Worm (Caenorhabditis elegans) whole organism, late embryonic: ENCODE data around the gene fcmt-1.

Source experiments
- C08G9.2 ChIP-seq: sonication (generic microtip); optimal IDR thresholded peaks from 2 replicates; lab custom pipeline; 2016; ENCODE audit warnings: mild to moderate bottlenecking, missing genetic modification characterization, moderate library complexity, missing compliant biosample characterization
- K02D7.2 ChIP-seq: sonication (generic microtip); optimal IDR thresholded peaks from 2 replicates; lab custom pipeline; 2017; ENCODE audit warnings: mild to moderate bottlenecking, missing genetic modification characterization, missing compliant biosample characterization
- K09A11.1 ChIP-seq: sonication (generic microtip); optimal IDR thresholded peaks from 2 replicates; lab custom pipeline; 2017; ENCODE audit warnings: antibody characterized with exemption, mild to moderate bottlenecking, missing genetic modification characterization, missing compliant biosample characterization; ENCODE audit not compliant: insufficient read depth
- ceh-18 ChIP-seq: sonication (generic microtip); optimal IDR thresholded peaks from 2 replicates; lab custom pipeline; 2016; ENCODE audit warnings: missing genetic modification characterization, missing compliant biosample characterization
- ceh-19 ChIP-seq: fragments of 200-800 bp; sonication (Bioruptor generic); optimal IDR thresholded peaks from 2 replicates; lab custom pipeline; 2018; ENCODE audit warnings: mild to moderate bottlenecking, missing genetic modification characterization, missing compliant biosample characterization
- ceh-2 ChIP-seq: sonication (generic microtip); optimal IDR thresholded peaks from 2 replicates; lab custom pipeline; 2016; ENCODE audit warnings: missing genotype, missing genetic modification characterization, missing compliant biosample characterization
- ceh-24 ChIP-seq: sonication (generic microtip); optimal IDR thresholded peaks from 2 replicates; lab custom pipeline; 2016; ENCODE audit warnings: mild to moderate bottlenecking, missing genetic modification characterization, missing compliant biosample characterization
- ceh-30 ChIP-seq: fragments of 150-350 bp; optimal IDR thresholded peaks from 2 replicates; lab custom pipeline; 2014; ENCODE audit warnings: missing biosample characterization, missing genetic modification characterization
- ceh-31 ChIP-seq: sonication (generic microtip); optimal IDR thresholded peaks from 2 replicates; lab custom pipeline; 2016; ENCODE audit warnings: missing genetic modification characterization, missing compliant biosample characterization
- ceh-45 ChIP-seq: fragments of 200-800 bp; sonication (Bioruptor generic); IDR thresholded peaks from 2 replicates; pipeline ENCODE4 v1.3.6; 2022; ENCODE audit warnings: missing genetic modification reagents, missing genetic modification characterization, missing compliant biosample characterization
- dmd-4 ChIP-seq: sonication (generic microtip); optimal IDR thresholded peaks from 2 replicates; lab custom pipeline; 2016; ENCODE audit warnings: borderline replicate concordance, missing genetic modification characterization, missing compliant biosample characterization
- elt-2 ChIP-seq: sonication (generic microtip); optimal IDR thresholded peaks from 2 replicates; lab custom pipeline; 2016; ENCODE audit warnings: missing genetic modification reagents, missing genetic modification characterization, missing compliant biosample characterization
- ets-4 ChIP-seq: sonication (generic microtip); optimal IDR thresholded peaks from 2 replicates; lab custom pipeline; 2016; ENCODE audit warnings: missing genetic modification characterization, missing compliant biosample characterization
- eyg-1 ChIP-seq: sonication (generic microtip); optimal IDR thresholded peaks from 2 replicates; lab custom pipeline; 2016; ENCODE audit warnings: missing genotype, missing genetic modification characterization, missing compliant biosample characterization
- fkh-6 ChIP-seq: sonication (generic microtip); optimal IDR thresholded peaks from 2 replicates; lab custom pipeline; 2016; ENCODE audit warnings: missing genetic modification characterization, missing compliant biosample characterization
- hlh-6 ChIP-seq: sonication (generic microtip); optimal IDR thresholded peaks from 2 replicates; lab custom pipeline; 2016; ENCODE audit warnings: missing genotype, missing genetic modification characterization, missing compliant biosample characterization
- hlh-8 ChIP-seq: sonication (generic microtip); optimal IDR thresholded peaks from 2 replicates; lab custom pipeline; 2016; ENCODE audit warnings: missing genotype, missing genetic modification characterization, missing compliant biosample characterization
- lin-11 ChIP-seq: fragments of 200-800 bp; sonication (Bioruptor generic); optimal IDR thresholded peaks from 2 replicates; lab custom pipeline; 2018; ENCODE audit warnings: mild to moderate bottlenecking, missing genetic modification characterization, missing compliant biosample characterization
- nfya-1 ChIP-seq: sonication (generic microtip); optimal IDR thresholded peaks from 2 replicates; lab custom pipeline; 2017; ENCODE audit warnings: missing genetic modification characterization, mild to moderate bottlenecking, missing compliant biosample characterization, antibody characterized with exemption, moderate library complexity
- nhr-232 ChIP-seq: sonication (generic microtip); optimal IDR thresholded peaks from 2 replicates; lab custom pipeline; 2016; ENCODE audit warnings: missing genetic modification characterization, missing compliant biosample characterization
- pat-9 ChIP-seq: fragments of 200-800 bp; sonication (Bioruptor generic); optimal IDR thresholded peaks from 2 replicates; lab custom pipeline; 2018; ENCODE audit warnings: mild to moderate bottlenecking, missing genetic modification characterization, moderate library complexity, missing compliant biosample characterization
- pax-1 ChIP-seq: fragments of 150-350 bp; optimal IDR thresholded peaks from 2 replicates; lab custom pipeline; 2014; ENCODE audit warnings: missing biosample characterization, missing genetic modification characterization
- pha-4 ChIP-seq: fragments of 150-350 bp; optimal IDR thresholded peaks from 2 replicates; lab custom pipeline; 2018; ENCODE audit warnings: missing biosample characterization, missing genetic modification reagents, missing genetic modification characterization
- pqm-1 ChIP-seq: sonication (generic microtip); optimal IDR thresholded peaks from 2 replicates; lab custom pipeline; 2016; ENCODE audit warnings: missing genetic modification characterization, missing compliant biosample characterization
- pros-1 ChIP-seq: fragments of 150-350 bp; optimal IDR thresholded peaks from 2 replicates; lab custom pipeline; 2014; ENCODE audit warnings: missing biosample characterization, missing genetic modification reagents, missing genetic modification characterization
- ref-2 ChIP-seq: sonication (generic microtip); optimal IDR thresholded peaks from 2 replicates; lab custom pipeline; 2016; ENCODE audit warnings: missing genetic modification characterization, missing compliant biosample characterization
- rnt-1 ChIP-seq: sonication (generic microtip); optimal IDR thresholded peaks from 2 replicates; lab custom pipeline; 2016; ENCODE audit warnings: missing genetic modification characterization, missing compliant biosample characterization
- sox-2 ChIP-seq: fragments of 200-800 bp; sonication (Bioruptor generic); IDR thresholded peaks from 2 replicates; pipeline ENCODE4 v1.3.6; 2022; ENCODE audit warnings: missing genetic modification reagents, missing genetic modification characterization, missing compliant biosample characterization
- sox-4 ChIP-seq: sonication (generic microtip); optimal IDR thresholded peaks from 2 replicates; lab custom pipeline; 2017; ENCODE audit warnings: mild to moderate bottlenecking, missing genetic modification characterization, inconsistent platforms, missing compliant biosample characterization
- syd-9 ChIP-seq: sonication (generic microtip); optimal IDR thresholded peaks from 2 replicates; lab custom pipeline; 2016; ENCODE audit warnings: mild to moderate bottlenecking, missing genetic modification characterization, moderate library complexity, missing compliant biosample characterization
- ttx-3 ChIP-seq: sonication (generic microtip); optimal IDR thresholded peaks from 2 replicates; lab custom pipeline; 2016; ENCODE audit warnings: missing genetic modification reagents, missing genetic modification characterization, missing compliant biosample characterization
- unc-3 ChIP-seq, 2 experiments: fragments of 200-800 bp in 1 of 2; sonication (Bioruptor generic) in 1 of 2; sonication (generic microtip) in 1 of 2; conservative IDR thresholded peaks in 1 of 2; optimal IDR thresholded peaks in 1 of 2; 2 replicates each; pipeline versions ENCODE4 v1.3.6 to Lab custom; 2016 to 2022; ENCODE audit warnings: missing compliant biosample characterization in 2 of 2, missing genetic modification characterization in 2 of 2, missing genetic modification reagents in 1 of 2
- unc-55 ChIP-seq: sonication (generic microtip); optimal IDR thresholded peaks from 2 replicates; lab custom pipeline; 2017; ENCODE audit warnings: missing biosample characterization, missing genetic modification reagents, missing genetic modification characterization
- zip-5 ChIP-seq: sonication (generic microtip); optimal IDR thresholded peaks from 2 replicates; lab custom pipeline; 2016; ENCODE audit warnings: missing genetic modification characterization, missing compliant biosample characterization
- ztf-16 ChIP-seq: sonication (generic microtip); optimal IDR thresholded peaks from 2 replicates; lab custom pipeline; 2017; ENCODE audit warnings: missing genetic modification characterization, missing compliant biosample characterization

The fcmt-1 gene

DNA sequence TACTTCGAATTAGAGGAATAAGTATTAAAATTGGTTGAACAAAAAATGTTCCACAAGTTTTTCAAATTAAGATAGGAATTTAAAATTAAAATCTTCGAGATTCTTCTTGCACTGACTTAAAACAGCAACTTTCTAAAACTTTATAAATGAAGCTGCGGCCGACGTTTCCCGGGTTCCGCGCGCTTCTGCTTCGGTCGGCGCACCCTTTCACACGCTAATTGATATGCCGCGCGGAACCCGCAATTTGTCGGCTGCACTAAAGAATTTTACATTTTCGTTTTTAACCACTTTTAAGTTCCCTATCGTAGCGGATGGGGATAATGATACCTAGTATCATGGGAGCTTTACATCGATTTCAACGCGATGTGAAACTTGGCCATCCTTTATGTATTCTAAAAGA lies 5.4 kb upstream of the fcmt-1 start:
- TF ChIP-seq fkh-6 (tag; lab: Kevin White, UChicago) (no peak), sox-2 (GFP tag; lab: Robert Waterston, UW) (no peak), ref-2 (no peak), ceh-24 (no peak), dmd-4 (tag; lab: Kevin White, UChicago) (no peak), syd-9 (tag; lab: Kevin White, UChicago) (no peak), ztf-16 (no peak)

DNA sequence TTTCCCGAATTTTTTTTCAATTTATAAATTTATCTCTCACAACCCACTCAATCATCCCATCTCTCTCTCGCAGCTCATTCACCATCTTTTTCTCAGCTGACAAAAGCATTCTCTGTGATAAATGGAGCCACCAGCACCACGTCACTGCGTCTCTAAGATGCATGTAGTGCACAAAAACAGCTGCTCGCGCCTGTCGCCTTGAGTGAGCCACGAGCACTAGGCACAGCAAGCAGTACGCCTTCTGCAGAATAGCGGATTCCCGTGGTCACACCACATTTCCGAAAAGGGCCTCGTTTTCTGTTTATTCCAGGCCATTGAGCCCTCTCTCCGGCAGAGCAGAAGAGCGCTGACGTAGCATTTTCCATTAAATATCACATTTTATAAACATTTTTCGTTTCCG lies 4.2 kb upstream of the fcmt-1 start, which contains the start of gene F13D12.10:
TSS of gene F13D12.10 (plus strand) at position 231 of the 400 bp plus-strand sequence.
- TF ChIP-seq ceh-18 (tag; lab: Kevin White, UChicago) (peak; percentile 64), unc-55 (GFP tag; lab: Kevin White, UChicago) (peak; percentile 20), sox-4 (tag; lab: Kevin White, UChicago) (no peak), C08G9.2 (tag; lab: Kevin White, UChicago) (no peak), ttx-3 (tag; lab: Kevin White, UChicago) (no peak), ceh-19 (GFP tag; lab: Kevin White, UChicago) (no peak), pax-1 (tag; lab: Kevin White, UChicago) (no peak), lin-11 (tag; lab: Kevin White, UChicago) (no peak), zip-5 (tag; lab: Kevin White, UChicago) (no peak)

DNA sequence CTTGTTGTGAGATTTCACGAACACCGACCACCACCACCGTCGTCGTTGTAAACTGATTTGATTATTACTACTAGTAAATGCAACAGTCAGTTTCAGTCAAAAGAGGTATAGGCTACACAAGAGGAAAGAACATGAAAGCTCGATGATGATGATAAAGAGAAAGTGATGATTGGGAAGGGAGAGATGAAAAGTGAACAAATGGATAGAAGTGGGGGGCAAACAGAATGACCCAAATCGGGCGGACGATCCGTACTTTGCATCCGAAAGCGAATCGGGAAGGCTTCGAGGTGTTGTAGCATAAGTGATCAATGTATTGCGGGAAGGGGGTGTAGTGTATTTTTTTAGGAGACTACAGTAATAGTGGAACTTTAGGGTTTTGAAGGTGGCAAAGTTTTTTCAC lies 1.4 kb upstream of the fcmt-1 start:
- TF ChIP-seq nfya-1 (tag; lab: Kevin White, UChicago) (no peak), hlh-6 (tag; lab: Kevin White, UChicago) (no peak), nhr-232 (tag; lab: Kevin White, UChicago) (no peak), ceh-19 (GFP tag; lab: Kevin White, UChicago) (no peak), K09A11.1 (tag; lab: Kevin White, UChicago) (no peak), pha-4 (tag; lab: Kevin White, UChicago) (no peak), hlh-8 (no peak), pax-1 (tag; lab: Kevin White, UChicago) (no peak), dmd-4 (tag; lab: Kevin White, UChicago) (no peak), ets-4 (tag; lab: Kevin White, UChicago) (no peak), eyg-1 (tag; lab: Kevin White, UChicago) (no peak), ceh-45 (GFP tag; lab: Robert Waterston, UW) (no peak), rnt-1 (no peak)

DNA sequence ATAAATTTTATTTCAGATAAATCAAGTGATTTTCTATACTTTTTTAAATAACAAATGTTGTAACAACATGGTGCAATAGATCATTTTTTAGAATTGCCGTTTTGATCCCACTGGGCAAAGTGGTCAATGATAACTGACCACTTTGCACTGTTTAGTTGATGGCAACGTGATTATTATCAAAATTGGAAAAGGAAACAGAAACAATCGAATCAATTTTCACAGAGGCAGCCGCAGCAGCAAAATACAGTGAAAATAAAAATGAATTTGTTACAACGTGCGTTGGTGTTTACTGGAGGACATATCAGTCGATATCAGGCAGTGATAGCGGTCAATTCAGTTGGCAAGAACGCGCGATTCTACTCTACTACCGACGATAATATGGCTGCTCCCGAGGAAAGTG lies 3.6 kb downstream of the fcmt-1 start, which contains the start of gene VF13D12L.3:
TSS of gene VF13D12L.3 (plus strand) at position 223 of the 400 bp plus-strand sequence.
- TF ChIP-seq ceh-31 (tag; lab: Kevin White, UChicago) (no peak), elt-2 (no peak), rnt-1 (no peak), ref-2 (no peak), syd-9 (tag; lab: Kevin White, UChicago) (no peak), pros-1 (tag; lab: Kevin White, UChicago) (no peak), ztf-16 (no peak), pqm-1 (tag; lab: Kevin White, UChicago) (no peak), ceh-2 (tag; lab: Kevin White, UChicago) (no peak), pat-9 (tag; lab: Kevin White, UChicago) (no peak), dmd-4 (tag; lab: Kevin White, UChicago) (no peak)

DNA sequence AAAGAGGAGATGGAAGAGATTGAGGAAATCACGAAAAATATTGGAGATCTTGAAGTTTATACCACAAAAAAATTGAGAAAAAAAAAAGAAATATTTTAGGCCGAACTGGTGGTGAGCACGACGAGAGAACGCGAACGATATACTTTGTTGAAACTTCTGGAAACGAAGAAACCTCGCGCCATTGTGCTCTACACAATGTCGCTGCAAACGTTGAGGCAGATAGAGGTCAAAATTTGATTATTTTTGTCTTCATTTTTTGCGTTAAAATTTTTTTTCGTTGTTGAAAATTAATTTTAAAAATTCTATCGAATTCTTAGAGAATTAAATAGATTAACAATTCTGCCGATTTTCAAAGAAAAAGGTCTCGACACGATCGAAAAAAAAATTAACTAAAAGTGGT lies 8.7 kb downstream of the fcmt-1 start:
- no peak for TF ChIP-seq ets-4 (tag; lab: Kevin White, UChicago)
- TF ChIP-seq K02D7.2 (tag; lab: Kevin White, UChicago), result no peak
- TF ChIP-seq unc-3 (GFP tag; conservative IDR thresholded peaks at IDR 0.05; lab: Robert Waterston, UW), result no peak
- no peak for TF ChIP-seq unc-3 (tag; optimal IDR thresholded peaks at IDR 0.05; lab: Kevin White, UChicago)
- TF ChIP-seq zip-5 (tag; lab: Kevin White, UChicago), result no peak
- TF ChIP-seq hlh-6 (tag; lab: Kevin White, UChicago), result no peak
- TF ChIP-seq ztf-16, result no peak
- TF ChIP-seq ceh-45 (GFP tag; lab: Robert Waterston, UW), result no peak
- no peak for TF ChIP-seq ceh-30
